Worm (Caenorhabditis elegans) whole organism, L4 larva: Measurements from ENCODE around the gene tsp-13.

Experiments
- F10B5.3 ChIP-seq: sonication (generic microtip); optimal IDR thresholded peaks from 2 replicates; lab custom pipeline; 2016; ENCODE audit warnings: mild to moderate bottlenecking, missing genetic modification characterization, missing compliant biosample characterization
- F26F4.8 ChIP-seq: fragments of 200-800 bp; sonication (Bioruptor generic); conservative IDR thresholded peaks from 2 replicates; pipeline ENCODE4 v1.3.6; 2022; ENCODE audit warnings: missing genetic modification characterization, missing compliant biosample characterization
- Y75B8A.6 ChIP-seq: fragments of 200-800 bp; sonication (Bioruptor generic); IDR thresholded peaks from 2 replicates; pipeline ENCODE4 v1.3.6; 2022; ENCODE audit warnings: missing genetic modification reagents, missing genetic modification characterization, missing compliant biosample characterization
- attf-4 ChIP-seq: sonication (generic microtip); optimal IDR thresholded peaks from 3 replicates; lab custom pipeline; 2017; ENCODE audit warnings: missing biosample characterization, missing genetic modification characterization
- ceh-28 ChIP-seq: fragments of 150-350 bp; optimal IDR thresholded peaks from 2 replicates; lab custom pipeline; 2014; ENCODE audit warnings: missing biosample characterization, missing genetic modification reagents, missing genetic modification characterization
- ceh-44 ChIP-seq: fragments of 200-800 bp; sonication (Bioruptor generic); IDR thresholded peaks from 2 replicates; pipeline ENCODE4 v1.3.6; 2022; ENCODE audit warnings: missing genetic modification reagents, missing genetic modification characterization, missing compliant biosample characterization
- ceh-62 ChIP-seq: sonication (generic microtip); optimal IDR thresholded peaks from 2 replicates; lab custom pipeline; 2017; ENCODE audit warnings: missing biosample characterization, missing genetic modification characterization
- ceh-82 ChIP-seq: sonication (generic microtip); optimal IDR thresholded peaks from 2 replicates; lab custom pipeline; 2017; ENCODE audit warnings: missing biosample characterization, missing genetic modification characterization
- daf-19 ChIP-seq: fragments of 200-800 bp; sonication (Bioruptor generic); conservative IDR thresholded peaks from 2 replicates; pipeline ENCODE4 v1.3.6; 2022; ENCODE audit warnings: missing genetic modification characterization, missing compliant biosample characterization
- egl-43 ChIP-seq: fragments of 200-800 bp; sonication (Bioruptor generic); IDR thresholded peaks from 2 replicates; pipeline ENCODE4 v1.3.6; 2022; ENCODE audit warnings: missing genetic modification reagents, missing genetic modification characterization, missing compliant biosample characterization
- gei-8 ChIP-seq: fragments of 200-800 bp; sonication (Bioruptor generic); optimal IDR thresholded peaks from 2 replicates; lab custom pipeline; 2018; ENCODE audit warnings: mild to moderate bottlenecking, missing genetic modification characterization, missing compliant biosample characterization
- hif-1 ChIP-seq, 2 experiments: sonication (generic microtip); optimal IDR thresholded peaks; 2 replicates each; lab custom pipeline; 2016 to 2017; ENCODE audit warnings: missing compliant biosample characterization in 2 of 2, missing genetic modification characterization in 2 of 2, missing genetic modification reagents in 2 of 2, missing genotype in 2 of 2, mild to moderate bottlenecking in 1 of 2
- lin-15B ChIP-seq: fragments of 150-350 bp; sonication (generic microtip); optimal IDR thresholded peaks from 3 replicates; lab custom pipeline; 2014; ENCODE audit warnings: missing biosample characterization, missing genetic modification characterization
- lin-38 ChIP-seq: fragments of 200-800 bp; sonication (Bioruptor generic); IDR thresholded peaks from 2 replicates; pipeline ENCODE4 v1.3.6; 2022; ENCODE audit warnings: missing genetic modification reagents, missing genetic modification characterization, missing compliant biosample characterization
- madf-9 ChIP-seq: fragments of 200-800 bp; sonication (Bioruptor generic); conservative IDR thresholded peaks from 2 replicates; pipeline ENCODE4 v1.3.6; 2022; ENCODE audit warnings: missing genetic modification reagents, missing genetic modification characterization, missing compliant biosample characterization
- mep-1 ChIP-seq: fragments of 150-350 bp; sonication (generic microtip); optimal IDR thresholded peaks from 3 replicates; lab custom pipeline; 2014; ENCODE audit warnings: missing biosample characterization, missing genetic modification characterization
- mxl-2 ChIP-seq: fragments of 200-800 bp; sonication (Bioruptor generic); conservative IDR thresholded peaks from 2 replicates; pipeline ENCODE4 v1.3.6; 2022; ENCODE audit warnings: missing genetic modification reagents, missing genetic modification characterization, missing compliant biosample characterization
- nhr-10 ChIP-seq: fragments of 150-350 bp; optimal IDR thresholded peaks from 2 replicates; lab custom pipeline; 2014; ENCODE audit warnings: missing biosample characterization, missing genetic modification characterization
- nhr-102 ChIP-seq: sonication (generic microtip); optimal IDR thresholded peaks from 2 replicates; lab custom pipeline; 2016; ENCODE audit warnings: mild to moderate bottlenecking, missing genetic modification characterization, moderate library complexity, missing compliant biosample characterization
- nhr-77 ChIP-seq: fragments of 150-350 bp; optimal IDR thresholded peaks from 2 replicates; lab custom pipeline; 2014; ENCODE audit warnings: missing biosample characterization, missing genetic modification characterization
- pha-4 ChIP-seq, 2 experiments: fragments of 150-350 bp in 1 of 2; fragments of 200-800 bp in 1 of 2; sonication (Bioruptor generic) in 1 of 2; IDR thresholded peaks in 1 of 2; optimal IDR thresholded peaks in 1 of 2; 2 replicates each; pipeline versions ENCODE4 v1.3.6 to Lab custom; 2014 to 2022; ENCODE audit warnings: missing genetic modification characterization in 2 of 2, missing genetic modification reagents in 2 of 2, missing biosample characterization in 1 of 2, missing compliant biosample characterization in 1 of 2
- pqm-1 ChIP-seq: sonication (generic microtip); optimal IDR thresholded peaks from 2 replicates; lab custom pipeline; 2017; ENCODE audit warnings: missing biosample characterization, missing genetic modification characterization
- set-16 ChIP-seq: fragments of 200-800 bp; sonication (Bioruptor generic); IDR thresholded peaks from 2 replicates; pipeline ENCODE4 v1.3.6; 2022; ENCODE audit warnings: missing genetic modification reagents, missing genetic modification characterization, missing compliant biosample characterization
- skn-1 ChIP-seq: fragments of 150-350 bp; optimal IDR thresholded peaks from 2 replicates; lab custom pipeline; 2014; ENCODE audit warnings: missing biosample characterization, missing genetic modification characterization
- snpc-4 ChIP-seq: fragments of 150-350 bp; optimal IDR thresholded peaks from 2 replicates; lab custom pipeline; 2014; ENCODE audit warnings: missing biosample characterization, missing genetic modification characterization
- spr-3 ChIP-seq: fragments of 200-800 bp; sonication (Bioruptor generic); optimal IDR thresholded peaks from 2 replicates; lab custom pipeline; 2018; ENCODE audit warnings: mild to moderate bottlenecking, missing genetic modification characterization, missing compliant biosample characterization
- tag-97 ChIP-seq: fragments of 200-800 bp; sonication (Bioruptor generic); IDR thresholded peaks from 2 replicates; pipeline ENCODE4 v1.3.6; 2022; ENCODE audit warnings: missing genetic modification characterization, missing compliant biosample characterization
- unc-39 ChIP-seq: sonication (generic microtip); optimal IDR thresholded peaks from 2 replicates; lab custom pipeline; 2017; ENCODE audit warnings: missing biosample characterization, missing genetic modification characterization
- unc-62 ChIP-seq, 3 experiments: fragments of 150-350 bp in 1 of 3; sonication (generic microtip); optimal IDR thresholded peaks in 2 of 3; peaks in 1 of 3; 1 replicate in 1 of 3; 2 replicates in 2 of 3; lab custom pipeline; 2014 to 2017; ENCODE audit warnings: missing biosample characterization in 3 of 3, missing genetic modification characterization in 3 of 3, missing genetic modification reagents in 3 of 3, missing genotype in 1 of 3
- vab-7 ChIP-seq: fragments of 200-800 bp; sonication (Bioruptor generic); IDR thresholded peaks from 2 replicates; pipeline ENCODE4 v1.3.6; 2022; ENCODE audit warnings: missing genetic modification reagents, missing genetic modification characterization, missing compliant biosample characterization
- zfp-3 ChIP-seq: fragments of 200-800 bp; sonication (Bioruptor generic); conservative IDR thresholded peaks from 2 replicates; pipeline ENCODE4 v1.3.6; 2022; ENCODE audit warnings: missing genetic modification reagents, missing genetic modification characterization, missing compliant biosample characterization
- zip-2 ChIP-seq: fragments of 150-350 bp; optimal IDR thresholded peaks from 2 replicates; lab custom pipeline; 2014; ENCODE audit warnings: missing biosample characterization, missing genetic modification characterization

The tsp-13 gene

DNA sequence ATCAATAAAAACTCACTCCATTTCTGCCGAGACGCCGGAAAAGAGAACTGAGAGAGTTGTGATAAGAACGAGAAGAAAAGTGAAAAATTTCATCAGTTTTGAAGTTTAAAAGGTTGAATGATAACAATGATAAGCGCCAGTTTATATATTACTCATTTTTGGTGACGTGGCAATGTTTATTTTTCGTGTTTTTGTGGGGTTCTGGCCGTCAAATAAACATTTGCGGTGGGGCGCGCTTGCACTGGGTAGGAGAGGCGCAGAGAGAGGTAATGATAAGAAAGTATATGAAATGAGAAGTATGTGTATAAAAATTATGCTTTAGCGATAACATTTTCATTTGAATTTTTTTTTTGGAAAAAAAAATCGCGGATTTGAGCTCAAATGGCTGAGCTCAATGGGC, 4.8 kb downstream of the tsp-13 start, which contains the start of gene Y39B6A.5 (continued):
- TF ChIP-seq madf-9 (GFP tag; lab: Robert Waterston, UW) (no peak; the same call in 1 of the 2 replicates), attf-4 (tag; lab: Kevin White, UChicago) (no peak), nhr-77 (peak; percentile 93), mep-1 (peak; percentile 84), ceh-82 (tag; lab: Kevin White, UChicago) (no peak), nhr-102 (tag; lab: Kevin White, UChicago) (peak; percentile 78), ceh-28 (tag; lab: Kevin White, UChicago) (no peak), hif-1 (tag; optimal IDR thresholded peaks at IDR 0.05; lab: Kevin White, UChicago) (peak in 1 of 2 experiments; percentile 46), ceh-62 (tag; lab: Kevin White, UChicago) (no peak), ceh-44 (no peak)

DNA sequence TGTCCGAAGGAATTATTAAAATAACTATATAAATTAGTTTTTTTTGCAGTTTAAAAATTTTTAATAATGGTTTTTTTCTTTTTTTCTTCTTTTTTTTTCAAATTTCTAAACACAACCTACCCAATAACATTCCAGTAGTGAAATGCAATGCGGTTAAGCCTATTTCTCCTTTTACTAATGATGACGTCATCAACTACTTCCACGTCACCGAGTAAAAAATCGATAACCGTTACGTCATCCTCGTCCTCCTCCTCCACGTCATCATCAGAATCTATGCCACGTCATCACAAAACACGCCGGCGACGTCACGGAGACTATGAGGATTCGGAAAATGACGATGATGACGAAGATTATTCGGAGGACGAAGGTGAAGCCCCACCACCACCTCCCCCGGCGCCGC, 20.7 kb downstream of the tsp-13 start, which contains the start of gene hot-2:
Gene hot-2 (plus strand): TSS at position 134 of the 400 bp plus-strand sequence.
- TF ChIP-seq snpc-4 (tag; lab: Kevin White, UChicago) (no peak), mep-1 (no peak), set-16 (0 out of 2 replicates have a peak, but pooled peaks have one; percentile 19), pha-4 (GFP tag; IDR thresholded peaks at IDR 0.05; lab: Robert Waterston, UW) (no peak), pha-4 (tag; optimal IDR thresholded peaks at IDR 0.05; lab: Kevin White, UChicago) (no peak)

DNA sequence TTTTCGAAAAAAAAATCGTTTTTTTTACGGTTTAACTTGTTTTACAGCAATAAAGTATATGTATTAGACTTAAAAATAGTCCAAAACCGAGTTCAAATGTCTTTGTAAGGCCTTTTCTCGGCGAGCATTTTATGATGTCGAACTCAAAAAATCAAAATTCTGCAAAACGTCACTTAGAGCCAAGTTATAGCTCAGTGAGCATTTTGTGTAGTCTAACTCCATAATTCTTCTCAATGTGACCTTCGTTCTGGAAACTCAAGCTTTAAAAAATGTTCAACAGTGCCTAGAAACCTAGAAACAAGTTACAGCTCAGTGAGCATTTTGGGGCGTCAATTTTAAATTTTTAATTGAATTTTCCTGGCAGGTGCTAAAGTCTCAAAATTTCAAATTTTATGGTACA, 21.8 kb downstream of the tsp-13 start:
- TF ChIP-seq Y75B8A.6 (GFP tag; lab: Robert Waterston, UW) (no peak), unc-62 (GFP tag; optimal IDR thresholded peaks at IDR 0.05 in 1 of 2; lab: Kevin White, UChicago) (peak in 1 of 2 experiments; percentile 90), unc-62 (tag; optimal IDR thresholded peaks at IDR 0.05; lab: Kevin White, UChicago) (no peak)

DNA sequence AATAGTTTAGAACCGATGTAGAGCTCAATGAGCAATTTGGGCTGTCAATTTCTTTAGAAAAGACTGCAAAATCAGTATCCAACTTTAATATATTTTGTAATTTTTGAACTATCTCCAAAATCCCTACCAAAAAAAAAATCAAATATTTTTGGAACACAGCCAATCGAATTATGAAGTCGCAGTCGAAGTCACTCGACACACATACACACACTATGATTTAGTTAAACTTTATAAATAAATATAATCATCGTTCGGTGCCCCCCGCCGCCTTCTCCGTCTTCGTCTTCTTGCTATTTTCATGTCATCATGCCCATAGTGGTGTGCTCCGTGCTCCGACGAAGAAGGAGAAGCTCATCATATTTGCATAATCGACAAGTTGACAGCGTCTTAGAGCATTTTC, 23.2 kb downstream of the tsp-13 start:
- TF ChIP-seq skn-1 (no peak), mxl-2 (GFP tag; lab: Robert Waterston, UW) (no peak), gei-8 (no peak), spr-3 (no peak), daf-19 (GFP tag; lab: Robert Waterston, UW) (no peak), zip-2 (tag; lab: Kevin White, UChicago) (no peak), lin-15B (tag; lab: Kevin White, UChicago) (no peak), lin-38 (GFP tag; lab: Robert Waterston, UW) (no peak), ceh-62 (tag; lab: Kevin White, UChicago) (no peak), nhr-10 (tag; lab: Kevin White, UChicago) (no peak), zfp-3 (no peak), pqm-1 (tag; lab: Kevin White, UChicago) (no peak), unc-39 (tag; lab: Kevin White, UChicago) (no peak), F10B5.3 (tag; lab: Kevin White, UChicago) (no peak), F26F4.8 (GFP tag; lab: Robert Waterston, UW) (no peak), egl-43 (GFP tag; lab: Robert Waterston, UW) (no peak), vab-7 (GFP tag; lab: Robert Waterston, UW) (no peak)

DNA sequence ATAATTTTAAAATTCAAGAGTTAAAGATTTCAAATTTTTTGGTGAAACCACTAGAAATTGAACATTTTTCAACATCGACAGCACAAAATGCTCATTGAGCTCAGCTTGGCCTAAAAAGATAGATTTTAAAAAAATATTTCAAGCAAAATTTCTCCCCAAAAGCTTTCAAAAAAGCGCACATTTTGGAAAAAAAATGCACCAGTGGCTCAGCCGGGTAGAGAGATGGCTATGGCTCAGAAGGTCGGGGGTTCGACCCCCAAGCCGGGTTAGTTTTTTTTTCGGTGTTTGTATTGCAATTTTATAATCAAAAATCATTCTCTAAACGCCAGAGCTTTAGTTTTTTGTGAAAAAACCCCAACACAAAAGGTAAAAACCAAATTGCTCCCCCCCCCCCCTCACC, 23.9 kb downstream of the tsp-13 start:
- TF ChIP-seq set-16, result 0 out of 2 replicates have a peak, but pooled peaks have one; percentile 11
- TF ChIP-seq lin-38 (GFP tag; lab: Robert Waterston, UW), result peak; percentile 42; the same call in 1 of the 2 replicates
- no peak for TF ChIP-seq tag-97 (GFP tag; lab: Robert Waterston, UW)
